Fruit fly (Drosophila melanogaster): ENCODE data around the gene Arts.

Gene Arts

dm6 chr3L:16647578-16648113 is 45.0 kb downstream of the Arts start, which contains the start of gene Abl (continued):
- peak; percentile 73 for TF ChIP-seq YL-1 (GFP tag; optimal IDR thresholded peaks at IDR 0.05)
- TF ChIP-seq CG15601 (tag; optimal IDR thresholded peaks at IDR 0.05), result peak; percentile 80
- TF ChIP-seq dmrt11E (tag; optimal IDR thresholded peaks at IDR 0.05), result no peak
- TF ChIP-seq nau (GFP tag; optimal IDR thresholded peaks at IDR 0.05), result no peak
- TF ChIP-seq dysf (GFP tag; IDR thresholded peaks at IDR 0.05), result peak; percentile 45; the same call in 2 of the 3 replicates
- peak; percentile 61; the same call in 1 of the 2 replicates for TF ChIP-seq crol (GFP tag; IDR thresholded peaks at IDR 0.05)
- TF ChIP-seq Dfd (GFP tag; optimal IDR thresholded peaks at IDR 0.05), result no peak
- TF ChIP-seq sc (optimal IDR thresholded peaks at IDR 0.05), result no peak
- TF ChIP-seq sc (GFP tag; optimal IDR thresholded peaks at IDR 0.05), result no peak
- peak; percentile 63 for TF ChIP-seq CG11247 (GFP tag; IDR thresholded peaks at IDR 0.05)
- peak; percentile 65 for TF ChIP-seq CG18764 (GFP tag; optimal IDR thresholded peaks at IDR 0.05)
- peak; percentile 78 for TF ChIP-seq CrebB (tag; optimal IDR thresholded peaks at IDR 0.05)
- TF ChIP-seq zen2 (GFP tag; IDR thresholded peaks at IDR 0.05; ENCODE audit: partially characterized antibody), result 0 out of 3 replicates have a peak, but pooled peaks have one; percentile 34
- TF ChIP-seq ind (GFP tag; optimal IDR thresholded peaks at IDR 0.05), result peak; percentile 50
- TF ChIP-seq mirr (GFP tag; optimal IDR thresholded peaks at IDR 0.05), result peak; percentile 59
- TF ChIP-seq CG18476 (GFP tag; optimal IDR thresholded peaks at IDR 0.05), result peak; percentile 33
- peak; percentile 86 for TF ChIP-seq HLHmδ (GFP tag; optimal IDR thresholded peaks at IDR 0.05)
- TF ChIP-seq CHES-1-like (GFP tag; optimal IDR thresholded peaks at IDR 0.05), result peak; percentile 85
- TF ChIP-seq Camta (GFP tag; optimal IDR thresholded peaks at IDR 0.05), result peak; percentile 53
- TF ChIP-seq CG32532 (GFP tag; IDR thresholded peaks at IDR 0.05), result peak; percentile 57; the same call in 1 of the 2 replicates
- peak; percentile 98 for TF ChIP-seq Lhr (GFP tag; optimal IDR thresholded peaks at IDR 0.05)
- TF ChIP-seq CG1233 (GFP tag; optimal IDR thresholded peaks at IDR 0.05), result peak; percentile 7
- TF ChIP-seq Opbp (GFP tag; IDR thresholded peaks at IDR 0.05; ENCODE audit: partially characterized antibody), result peak; percentile 77
- TF ChIP-seq CG18262 (tag; optimal IDR thresholded peaks at IDR 0.05), result peak; percentile 30
- peak; percentile 39 for TF ChIP-seq CG30020 (tag; optimal IDR thresholded peaks at IDR 0.05)
- TF ChIP-seq PHDP (tag; optimal IDR thresholded peaks at IDR 0.05), result peak; percentile 39
- no peak for TF ChIP-seq Awh (GFP tag; IDR thresholded peaks at IDR 0.05)
- peak; percentile 73 for TF ChIP-seq Bteb2 (GFP tag; optimal IDR thresholded peaks at IDR 0.05)
- no peak for TF ChIP-seq prd (optimal IDR thresholded peaks at IDR 0.05)
- 0 out of 3 replicates have a peak, but pooled peaks have one; percentile 10 for TF ChIP-seq prd (GFP tag; IDR thresholded peaks at IDR 0.05)
- TF ChIP-seq CG17359 (tag; optimal IDR thresholded peaks at IDR 0.05), result peak; percentile 49
- peak; percentile 75 for TF ChIP-seq CG3163 (GFP tag; optimal IDR thresholded peaks at IDR 0.05)
- TF ChIP-seq pfk (GFP tag; optimal IDR thresholded peaks at IDR 0.05), result no peak
- peak; percentile 69 for TF ChIP-seq ash1 (GFP tag; optimal IDR thresholded peaks at IDR 0.05)
- peak; percentile 15 for TF ChIP-seq CG8359 (GFP tag; optimal IDR thresholded peaks at IDR 0.05; ENCODE audit: borderline replicate concordance)
- peak; percentile 82 for TF ChIP-seq Rfx (GFP tag; IDR thresholded peaks at IDR 0.05)
- TF ChIP-seq abd-A (tag; optimal IDR thresholded peaks at IDR 0.05), result peak; percentile 87
- peak; percentile 29 for TF ChIP-seq pb (GFP tag; optimal IDR thresholded peaks at IDR 0.05)
- no peak for TF ChIP-seq Sry-β (GFP tag; optimal IDR thresholded peaks at IDR 0.05)
- no peak for TF ChIP-seq CG11723 (GFP tag; optimal IDR thresholded peaks at IDR 0.05)
- TF ChIP-seq Gsc (GFP tag; IDR thresholded peaks at IDR 0.05), result no peak
- TF ChIP-seq CG33557 (GFP tag; optimal IDR thresholded peaks at IDR 0.05), result no peak
- peak; percentile 73 for TF ChIP-seq CG8944 (GFP tag; optimal IDR thresholded peaks at IDR 0.05)
- TF ChIP-seq vfl (GFP tag; optimal IDR thresholded peaks at IDR 0.05), result peak; percentile 89
- peak; percentile 45 for TF ChIP-seq Atf6 (GFP tag; IDR thresholded peaks at IDR 0.05)
- peak; percentile 65 for TF ChIP-seq sug (tag; optimal IDR thresholded peaks at IDR 0.05)
- peak; percentile 44 for TF ChIP-seq Blimp-1 (GFP tag; optimal IDR thresholded peaks at IDR 0.05)
- TF ChIP-seq pan (optimal IDR thresholded peaks at IDR 0.05), result no peak
- peak in 1 of 2 experiments; percentile 37 for TF ChIP-seq pan (GFP tag; optimal IDR thresholded peaks at IDR 0.05 in 1 of 2, IDR thresholded peaks at IDR 0.05 in 1 of 2)
- TF ChIP-seq CG32767 (GFP tag; IDR thresholded peaks at IDR 0.05), result peak; percentile 43; the same call in 1 of the 2 replicates

Measured in whole organism, embryonic.